Worm (Caenorhabditis elegans): Measurements from ENCODE around the gene pnk-4.

DNA sequence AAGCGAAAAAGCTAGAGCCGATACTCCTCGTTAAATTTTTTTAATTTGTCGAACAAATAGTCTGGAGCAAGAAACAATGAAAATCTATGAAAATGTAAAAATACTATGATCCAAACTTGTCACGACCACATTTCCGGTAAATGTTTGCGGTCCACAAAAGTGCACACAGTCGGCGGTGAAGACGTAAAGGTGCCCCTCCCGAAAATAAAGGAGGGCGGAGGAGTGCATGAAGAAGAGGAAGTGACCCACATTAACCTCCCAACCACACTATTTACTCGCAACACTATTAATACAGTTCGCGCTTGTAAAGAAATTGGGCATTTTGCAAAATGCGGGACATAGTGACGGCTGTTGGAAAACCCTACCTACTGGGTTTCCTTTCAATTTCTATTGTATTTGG is 47.6 kb upstream of the pnk-4 start:
- TF ChIP-seq unc-130 (tag; optimal IDR thresholded peaks at IDR 0.05) (no peak), nhr-11 (tag; optimal IDR thresholded peaks at IDR 0.05) (no peak), aly-2 (tag; optimal IDR thresholded peaks at IDR 0.05) (no peak), ztf-4 (tag; optimal IDR thresholded peaks at IDR 0.05) (no peak), mdl-1 (tag; optimal IDR thresholded peaks at IDR 0.05) (no peak), unc-62 (GFP tag; optimal IDR thresholded peaks at IDR 0.05) (no peak), snpc-4 (tag; optimal IDR thresholded peaks at IDR 0.05) (no peak), mab-9 (GFP tag; IDR thresholded peaks at IDR 0.05) (no peak), nhr-237 (tag; optimal IDR thresholded peaks at IDR 0.05) (no peak), Y116A8C.19 (tag; optimal IDR thresholded peaks at IDR 0.05; ENCODE audit: borderline replicate concordance) (no peak), efl-1 (optimal IDR thresholded peaks at IDR 0.05) (no peak), efl-1 (GFP tag; optimal IDR thresholded peaks at IDR 0.05 in 1 of 2) (no peak), elt-2 (tag; optimal IDR thresholded peaks at IDR 0.05) (no peak)

Measured in whole organism, L1 larva.